Fruit fly (Drosophila melanogaster): Measurements from ENCODE around the gene eIF1A.

The eIF1A gene

DNA sequence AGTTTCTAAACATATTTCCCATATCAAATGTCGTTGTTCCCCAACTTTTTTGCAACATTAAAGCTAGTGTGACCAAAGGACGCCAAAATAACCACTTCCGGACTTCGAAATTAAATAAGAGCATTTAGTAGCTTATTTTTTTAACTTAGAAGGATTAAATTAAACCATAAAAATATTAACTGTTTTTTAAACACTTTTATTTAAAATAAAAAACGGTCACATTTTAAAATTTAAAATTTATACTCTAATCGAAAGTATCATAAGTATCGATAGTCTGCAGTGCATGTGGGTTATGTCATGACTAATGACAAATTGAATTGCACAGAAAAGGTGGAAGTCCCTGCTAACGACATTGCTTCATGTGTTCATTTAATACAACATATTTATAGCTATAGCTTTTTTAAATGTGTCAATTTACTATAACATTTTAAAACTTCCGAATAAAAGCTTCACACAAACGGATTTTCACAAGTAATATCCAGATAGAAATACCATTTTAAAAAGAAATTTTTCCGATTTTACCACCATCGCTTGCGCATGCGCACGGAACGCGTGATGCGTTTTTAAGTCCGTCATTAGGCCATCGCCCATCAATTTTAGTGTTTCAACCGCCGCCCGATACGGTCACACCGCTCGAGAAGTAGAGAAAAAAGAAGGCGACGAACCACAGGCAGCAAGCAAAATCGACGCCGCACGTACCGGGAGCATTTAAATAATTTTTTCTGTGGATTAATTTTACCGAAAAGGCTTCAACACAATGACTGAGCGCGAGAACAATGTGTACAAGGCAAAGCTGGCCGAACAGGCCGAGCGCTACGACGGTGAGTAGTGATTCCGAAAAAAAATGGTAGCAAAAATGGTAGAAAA is 32.1 kb upstream of the eIF1A start, which contains the start of the genes CG7156 and 14-3-3epsilon (continued):
- TF ChIP-seq mld (GFP tag; IDR thresholded peaks at IDR 0.05; ENCODE audit: partially characterized antibody), result 0 out of 3 replicates have a peak, but pooled peaks have one; percentile 26
- 0 out of 2 replicates have a peak, but pooled peaks have one; percentile 3 for TF ChIP-seq CG9932 (GFP tag; IDR thresholded peaks at IDR 0.05)
- peak; percentile 91 for TF ChIP-seq sens (GFP tag)
- TF ChIP-seq CG7786 (GFP tag; optimal IDR thresholded peaks at IDR 0.05), result no peak
- TF ChIP-seq org-1 (GFP tag; optimal IDR thresholded peaks at IDR 0.05), result no peak
- TF ChIP-seq CG17328 (GFP tag; IDR thresholded peaks at IDR 0.05), result peak; percentile 69
- peak; percentile 45 for TF ChIP-seq CG18011 (GFP tag; optimal IDR thresholded peaks at IDR 0.05)
- peak in 1 of 3 experiments; percentile 57 for TF ChIP-seq lola (GFP tag; optimal IDR thresholded peaks at IDR 0.05)
- TF ChIP-seq cg (GFP tag; optimal IDR thresholded peaks at IDR 0.05), result no peak
- no peak for TF ChIP-seq danr (GFP tag; IDR thresholded peaks at IDR 0.05)
- TF ChIP-seq Usf (GFP tag; optimal IDR thresholded peaks at IDR 0.05), result no peak
- TF ChIP-seq unpg (GFP tag; optimal IDR thresholded peaks at IDR 0.05), result peak; percentile 73
- TF ChIP-seq gfzf (GFP tag; optimal IDR thresholded peaks at IDR 0.05), result peak; percentile 97
- TF ChIP-seq sima (GFP tag; optimal IDR thresholded peaks at IDR 0.05), result no peak
- no peak for TF ChIP-seq Dek (tag; optimal IDR thresholded peaks at IDR 0.05)
- no peak for TF ChIP-seq jing (GFP tag; optimal IDR thresholded peaks at IDR 0.05)
- peak; percentile 57 for TF ChIP-seq zen (tag; optimal IDR thresholded peaks at IDR 0.05)
- TF ChIP-seq en (GFP tag; optimal IDR thresholded peaks at IDR 0.05), result no peak
- TF ChIP-seq Elba2 (GFP tag; optimal IDR thresholded peaks at IDR 0.05), result no peak
- TF ChIP-seq ssp (GFP tag; IDR thresholded peaks at IDR 0.05), result no peak
- TF ChIP-seq CG7987 (GFP tag; optimal IDR thresholded peaks at IDR 0.05), result peak; percentile 17
- TF ChIP-seq h (optimal IDR thresholded peaks at IDR 0.05), result no peak
- no peak for TF ChIP-seq CG15011 (GFP tag; optimal IDR thresholded peaks at IDR 0.05)
- no peak for TF ChIP-seq CG6813 (GFP tag; optimal IDR thresholded peaks at IDR 0.05)
- TF ChIP-seq ERR (GFP tag; optimal IDR thresholded peaks at IDR 0.05), result no peak
- TF ChIP-seq CG4707 (GFP tag; optimal IDR thresholded peaks at IDR 0.05), result peak; percentile 22
- peak; percentile 40 for TF ChIP-seq CG4617 (GFP tag; optimal IDR thresholded peaks at IDR 0.05; ENCODE audit: borderline replicate concordance)
- TF ChIP-seq CG10431 (GFP tag; optimal IDR thresholded peaks at IDR 0.05), result no peak
- no peak for TF ChIP-seq hb (GFP tag; IDR thresholded peaks at IDR 0.05; ENCODE audit: partially characterized antibody)
- peak; percentile 43 for TF ChIP-seq Hsf (GFP tag; optimal IDR thresholded peaks at IDR 0.05)
- TF ChIP-seq otp (GFP tag; IDR thresholded peaks at IDR 0.05), result 0 out of 3 replicates have a peak, but pooled peaks have one; percentile 19
- peak; percentile 39 for TF ChIP-seq bab2 (GFP tag; optimal IDR thresholded peaks at IDR 0.05)
- no peak for TF ChIP-seq cwo (GFP tag; optimal IDR thresholded peaks at IDR 0.05)
- TF ChIP-seq z (GFP tag; IDR thresholded peaks at IDR 0.05), result no peak
- TF ChIP-seq Myb (GFP tag; optimal IDR thresholded peaks at IDR 0.05), result peak; percentile 59
- no peak for TF ChIP-seq cad (GFP tag; optimal IDR thresholded peaks at IDR 0.05)
- no peak for TF ChIP-seq klu (GFP tag; IDR thresholded peaks at IDR 0.05)
- TF ChIP-seq lbe (GFP tag; optimal IDR thresholded peaks at IDR 0.05), result no peak
- TF ChIP-seq sob (GFP tag; IDR thresholded peaks at IDR 0.05), result peak; percentile 20; the same call in 1 of the 2 replicates
- TF ChIP-seq CG2199 (GFP tag; IDR thresholded peaks at IDR 0.05), result no peak
- TF ChIP-seq CrebB (tag; optimal IDR thresholded peaks at IDR 0.05), result no peak
- TF ChIP-seq Scr (GFP tag; IDR thresholded peaks at IDR 0.05; ENCODE audit: partially characterized antibody), result peak; percentile 74
- TF ChIP-seq CG17568 (GFP tag; optimal IDR thresholded peaks at IDR 0.05), result peak; percentile 66
- no peak for TF ChIP-seq zf30C (GFP tag; optimal IDR thresholded peaks at IDR 0.05)
- TF ChIP-seq chinmo (GFP tag; IDR thresholded peaks at IDR 0.05; ENCODE audit: partially characterized antibody), result no peak
- peak; percentile 70 for TF ChIP-seq pzg (GFP tag; optimal IDR thresholded peaks at IDR 0.05)
- TF ChIP-seq CG4404 (GFP tag; IDR thresholded peaks at IDR 0.05), result no peak
- peak; percentile 71 for TF ChIP-seq gem (tag; optimal IDR thresholded peaks at IDR 0.05)
